Fruit fly (Drosophila melanogaster) whole organism, embryonic: ENCODE measurements around the gene CG3529.

Experiments used
- Ada2b ChIP-seq: fragments of 200-800 bp; sonication (Bioruptor generic); IDR thresholded peaks from 2 replicates; pipeline ENCODE4 v1.3.6; 2022; ENCODE audit warnings: missing biosample characterization, missing genetic modification characterization
- Aef1 ChIP-seq: fragments of 200-800 bp; sonication (Bioruptor generic); IDR thresholded peaks from 3 replicates; pipeline ENCODE4 v1.3.6; 2022; ENCODE audit warnings: missing biosample characterization, missing genetic modification characterization
- Atf6 ChIP-seq: fragments of 200-800 bp; sonication (Bioruptor generic); IDR thresholded peaks from 2 replicates; pipeline ENCODE4 v1.3.6; 2022; ENCODE audit warnings: missing biosample characterization, missing genetic modification characterization
- Awh ChIP-seq: fragments of 200-800 bp; sonication (Bioruptor generic); IDR thresholded peaks from 2 replicates; pipeline ENCODE4, ENCODE4 v1.3.6; 2022; ENCODE audit warnings: missing biosample characterization, missing genetic modification characterization
- CG11398 ChIP-seq: fragments of 200-800 bp; sonication (Bioruptor generic); optimal IDR thresholded peaks from 2 replicates; lab custom pipeline; 2016; ENCODE audit warnings: missing biosample characterization, missing genetic modification characterization
- CG13296 ChIP-seq: fragments of 200-800 bp; sonication (Bioruptor generic); optimal IDR thresholded peaks from 3 replicates; lab custom pipeline; 2018; ENCODE audit warnings: missing biosample characterization, mild to moderate bottlenecking, missing genetic modification characterization
- CG13775 ChIP-seq: fragments of 200-800 bp; sonication (Bioruptor generic); optimal IDR thresholded peaks from 3 replicates; lab custom pipeline; 2017; ENCODE audit warnings: missing biosample characterization, mild to moderate bottlenecking, missing genetic modification characterization
- CG15479 ChIP-seq: fragments of 200-800 bp; sonication (Bioruptor generic); optimal IDR thresholded peaks from 3 replicates; lab custom pipeline; 2019; ENCODE audit warnings: missing biosample characterization, mild to moderate bottlenecking, missing genetic modification characterization, moderate library complexity
- CG16863 ChIP-seq: fragments of 200-800 bp; sonication (Bioruptor generic); optimal IDR thresholded peaks from 3 replicates; lab custom pipeline; 2016; ENCODE audit warnings: missing biosample characterization, missing genetic modification characterization
- CG17186 ChIP-seq: fragments of 200-800 bp; sonication (Bioruptor generic); optimal IDR thresholded peaks from 3 replicates; lab custom pipeline; 2017; ENCODE audit warnings: missing biosample characterization, missing genetic modification reagents, missing genetic modification characterization
- CG17612 ChIP-seq: fragments of 200-800 bp; sonication (Bioruptor generic); IDR thresholded peaks from 2 replicates; pipeline ENCODE4 v1.3.6; 2022; ENCODE audit warnings: missing biosample characterization, missing genetic modification characterization
- CG1792 ChIP-seq: fragments of 200-800 bp; sonication (Bioruptor generic); optimal IDR thresholded peaks from 2 replicates; lab custom pipeline; 2016; ENCODE audit warnings: missing biosample characterization, missing genetic modification characterization
- CG30020 ChIP-seq: fragments of 200-800 bp; optimal IDR thresholded peaks from 2 replicates; lab custom pipeline; 2019; ENCODE audit warnings: missing biosample characterization, mild to moderate bottlenecking, missing genetic modification characterization, moderate library complexity
- CG4404 ChIP-seq: fragments of 200-800 bp; sonication (Bioruptor generic); IDR thresholded peaks from 2 replicates; pipeline ENCODE4 v1.3.6; 2022; ENCODE audit warnings: missing biosample characterization, missing genetic modification characterization
- CG4424 ChIP-seq: fragments of 200-800 bp; sonication (Bioruptor generic); optimal IDR thresholded peaks from 3 replicates; lab custom pipeline; 2016; ENCODE audit warnings: missing biosample characterization, missing genetic modification characterization
- CG6254 ChIP-seq: fragments of 200-800 bp; sonication (Bioruptor generic); optimal IDR thresholded peaks from 3 replicates; lab custom pipeline; 2017; ENCODE audit warnings: mild to moderate bottlenecking, missing biosample characterization, missing genetic modification reagents, missing genetic modification characterization
- CG7357 ChIP-seq: fragments of 200-800 bp; sonication (Bioruptor generic); IDR thresholded peaks from 3 replicates; pipeline ENCODE4 v1.3.6; 2022; ENCODE audit warnings: missing biosample characterization, missing genetic modification characterization
- CHES-1-like ChIP-seq: fragments of 200-800 bp; sonication (Bioruptor generic); optimal IDR thresholded peaks from 2 replicates; lab custom pipeline; 2016; ENCODE audit warnings: missing biosample characterization, missing genetic modification characterization
- Camta ChIP-seq: fragments of 200-800 bp; sonication (Bioruptor generic); optimal IDR thresholded peaks from 2 replicates; lab custom pipeline; 2016; ENCODE audit warnings: missing biosample characterization, missing genetic modification characterization
- Dll ChIP-seq: fragments of 200-800 bp; sonication (Bioruptor generic); IDR thresholded peaks from 4 replicates; pipeline ENCODE4 v1.3.6; 2022; ENCODE audit warnings: missing biosample characterization, missing genetic modification characterization; ENCODE audit not compliant: partially characterized antibody
- Ets65A ChIP-seq: fragments of 200-800 bp; sonication (Bioruptor generic); peaks from one replicate; lab custom pipeline; 2016; ENCODE audit warnings: missing biosample characterization, missing genetic modification characterization
- Fer2 ChIP-seq: fragments of 200-800 bp; sonication (Bioruptor generic); optimal IDR thresholded peaks from 2 replicates; lab custom pipeline; 2018; ENCODE audit warnings: missing biosample characterization, mild to moderate bottlenecking, missing genetic modification characterization, moderate library complexity
- Hey ChIP-seq: fragments of 200-800 bp; sonication (Bioruptor generic); optimal IDR thresholded peaks from 3 replicates; lab custom pipeline; 2018; ENCODE audit warnings: missing biosample characterization, mild to moderate bottlenecking, missing genetic modification characterization
- Hr51 ChIP-seq, 2 experiments: fragments of 200-800 bp; sonication (Bioruptor generic); optimal IDR thresholded peaks; 2 replicates in 1 of 2; 3 replicates in 1 of 2; lab custom pipeline; 2016 to 2018; ENCODE audit warnings: missing biosample characterization in 2 of 2, missing genetic modification characterization in 2 of 2, mild to moderate bottlenecking in 1 of 2, moderate library complexity in 1 of 2
- MBD-R2 ChIP-seq: fragments of 200-800 bp; sonication (Bioruptor generic); IDR thresholded peaks from 2 replicates; pipeline ENCODE4 v1.3.6; 2022; ENCODE audit warnings: missing biosample characterization, missing genetic modification characterization
- MESR4 ChIP-seq: fragments of 200-800 bp; sonication (Bioruptor generic); optimal IDR thresholded peaks from 2 replicates; lab custom pipeline; 2018; ENCODE audit warnings: missing biosample characterization, mild to moderate bottlenecking, missing genetic modification characterization, moderate library complexity
- Ravus ChIP-seq: fragments of 200-800 bp; sonication (Bioruptor generic); IDR thresholded peaks from 2 replicates; pipeline ENCODE4 v1.3.6; 2022; ENCODE audit warnings: missing biosample characterization, missing genetic modification characterization
- Scr ChIP-seq: fragments of 200-800 bp; sonication (Bioruptor generic); IDR thresholded peaks from 2 replicates; pipeline ENCODE4 v1.3.6; 2022; ENCODE audit warnings: missing biosample characterization, missing genetic modification characterization; ENCODE audit not compliant: partially characterized antibody
- ab ChIP-seq: fragments of 200-800 bp; sonication (Bioruptor generic); optimal IDR thresholded peaks from 2 replicates; lab custom pipeline; 2016; ENCODE audit warnings: missing biosample characterization, missing genetic modification characterization
- chinmo ChIP-seq: fragments of 200-800 bp; sonication (Bioruptor generic); IDR thresholded peaks from 4 replicates; pipeline ENCODE4 v1.3.6; 2022; ENCODE audit warnings: missing biosample characterization, missing genetic modification characterization; ENCODE audit not compliant: partially characterized antibody
- chm ChIP-seq: fragments of 200-800 bp; sonication (Bioruptor generic); IDR thresholded peaks from 2 replicates; pipeline ENCODE4 v1.3.6; 2022; ENCODE audit warnings: missing biosample characterization, missing genetic modification characterization
- dati ChIP-seq: fragments of 200-800 bp; sonication (Bioruptor generic); IDR thresholded peaks from 2 replicates; pipeline ENCODE4 v1.3.6; 2022; ENCODE audit warnings: missing biosample characterization, missing genetic modification characterization
- eyg ChIP-seq: fragments of 200-800 bp; sonication (Bioruptor generic); optimal IDR thresholded peaks from 3 replicates; lab custom pipeline; 2016; ENCODE audit warnings: missing biosample characterization, missing genetic modification characterization
- gt ChIP-seq: fragments of 200-800 bp; sonication (Bioruptor generic); IDR thresholded peaks from 2 replicates; pipeline ENCODE4 v1.3.6; 2022; ENCODE audit warnings: missing biosample characterization, missing genetic modification characterization
- ham ChIP-seq: fragments of 200-800 bp; sonication (Bioruptor generic); IDR thresholded peaks from 2 replicates; pipeline ENCODE4 v1.3.6; 2022; ENCODE audit warnings: missing biosample characterization, missing genetic modification characterization
- hth ChIP-seq: fragments of >200 bp; optimal IDR thresholded peaks from 2 replicates; lab custom pipeline; 2017; ENCODE audit warnings: inconsistent platforms
- ind ChIP-seq: fragments of 200-800 bp; sonication (Bioruptor generic); optimal IDR thresholded peaks from 3 replicates; lab custom pipeline; 2016; ENCODE audit warnings: missing biosample characterization, missing genetic modification characterization
- kay ChIP-seq: fragments of 200-800 bp; sonication (Bioruptor generic); optimal IDR thresholded peaks from 2 replicates; lab custom pipeline; 2016; ENCODE audit warnings: missing biosample characterization, missing genetic modification characterization
- lilli ChIP-seq: fragments of 200-800 bp; sonication (Bioruptor generic); optimal IDR thresholded peaks from 3 replicates; lab custom pipeline; 2016; ENCODE audit warnings: missing biosample characterization, missing genetic modification characterization
- luna ChIP-seq: fragments of 200-800 bp; sonication (Bioruptor generic); optimal IDR thresholded peaks from 2 replicates; lab custom pipeline; 2016; ENCODE audit warnings: missing biosample characterization, missing genetic modification characterization
- mirr ChIP-seq: fragments of 200-800 bp; sonication (Bioruptor generic); optimal IDR thresholded peaks from 3 replicates; lab custom pipeline; 2018; ENCODE audit warnings: missing biosample characterization, mild to moderate bottlenecking, missing genetic modification characterization
- nerfin-2 ChIP-seq: fragments of 200-800 bp; sonication (Bioruptor generic); IDR thresholded peaks from 2 replicates; pipeline ENCODE4 v1.3.6; 2022; ENCODE audit warnings: missing biosample characterization, missing genetic modification characterization; ENCODE audit not compliant: partially characterized antibody
- psq ChIP-seq: fragments of 200-800 bp; sonication (Bioruptor generic); optimal IDR thresholded peaks from 2 replicates; lab custom pipeline; 2017; ENCODE audit warnings: missing biosample characterization, missing genetic modification characterization
- run ChIP-seq: fragments of 200-800 bp; sonication (Bioruptor generic); optimal IDR thresholded peaks from 3 replicates; lab custom pipeline; 2018; ENCODE audit warnings: missing biosample characterization, mild to moderate bottlenecking, missing genetic modification characterization
- sc ChIP-seq, 3 experiments: fragments of >200 bp in 2 of 3; fragments of 200-800 bp in 1 of 3; sonication (Bioruptor generic) in 1 of 3; optimal IDR thresholded peaks; 2 replicates in 2 of 3; 3 replicates in 1 of 3; lab custom pipeline; 2017; ENCODE audit warnings: mild to moderate bottlenecking in 1 of 3, missing biosample characterization in 1 of 3, missing genetic modification characterization in 1 of 3, missing genetic modification reagents in 1 of 3
- sima ChIP-seq: fragments of 200-800 bp; sonication (Bioruptor generic); optimal IDR thresholded peaks from 2 replicates; lab custom pipeline; 2016; ENCODE audit warnings: missing biosample characterization, missing genetic modification characterization
- tio ChIP-seq: fragments of 200-800 bp; sonication (Bioruptor generic); optimal IDR thresholded peaks from 2 replicates; lab custom pipeline; 2017; ENCODE audit warnings: missing biosample characterization, missing genetic modification characterization, inconsistent platforms
- unpg ChIP-seq: fragments of 200-800 bp; sonication (Bioruptor generic); optimal IDR thresholded peaks from 3 replicates; lab custom pipeline; 2018; ENCODE audit warnings: missing biosample characterization, mild to moderate bottlenecking, missing genetic modification characterization, moderate library complexity
- zen2 ChIP-seq: fragments of 200-800 bp; sonication (Bioruptor generic); IDR thresholded peaks from 3 replicates; pipeline ENCODE4 v1.3.6; 2022; ENCODE audit warnings: missing biosample characterization, missing genetic modification characterization; ENCODE audit not compliant: partially characterized antibody
- zfh2 ChIP-seq: fragments of 200-800 bp; sonication (Bioruptor generic); optimal IDR thresholded peaks from 2 replicates; lab custom pipeline; 2016; ENCODE audit warnings: missing biosample characterization, missing genetic modification characterization

The CG3529 gene

dm6 chr3L:9426656-9427294, 19.9 kb upstream of the CG3529 start, which contains the start of the genes Atat and Shc (continued):
- TF ChIP-seq CG4424 (GFP tag; lab: Kevin White, UChicago) (peak; percentile 99), CG16863 (GFP tag; lab: Kevin White, UChicago) (peak; percentile 99), gt (GFP tag; lab: Robert Waterston, UW) (peak; percentile 99), Fer2 (peak; percentile 99), CG1792 (GFP tag; lab: Kevin White, UChicago) (peak; percentile 99), ind (GFP tag; lab: Kevin White, UChicago) (peak; percentile 100), psq (GFP tag; lab: Kevin White, UChicago) (peak; percentile 95), Ets65A (GFP tag; lab: Kevin White, UChicago) (peak; percentile 100), ab (GFP tag; lab: Kevin White, UChicago) (peak; percentile 99), ham (GFP tag; lab: Robert Waterston, UW) (peak; percentile 98), CG13296 (GFP tag; lab: Kevin White, UChicago) (peak; percentile 97), Hey (tag; lab: Kevin White, UChicago) (peak; percentile 95), mirr (GFP tag; lab: Kevin White, UChicago) (peak; percentile 98), zfh2 (GFP tag; lab: Kevin White, UChicago) (peak; percentile 100), Aef1 (peak; percentile 100), Ada2b (GFP tag; lab: Robert Waterston, UW) (peak; percentile 99), CG11398 (peak; percentile 99), hth (lab: Kevin White, UChicago) (no peak), CG4404 (GFP tag; lab: Robert Waterston, UW) (peak; percentile 100), Scr (GFP tag; lab: Robert Waterston, UW) (peak; percentile 93), CG17186 (GFP tag; lab: Kevin White, UChicago) (peak; percentile 95), Ravus (GFP tag; lab: Robert Waterston, UW) (peak; percentile 99), Hr51 (GFP tag; optimal IDR thresholded peaks at IDR 0.05; lab: Kevin White, UChicago) (peak; percentile 97 to 100), sc (optimal IDR thresholded peaks at IDR 0.05; lab: Kevin White, UChicago) (no peak), sc (GFP tag; optimal IDR thresholded peaks at IDR 0.05; lab: Kevin White, UChicago) (peak; percentile 96), CHES-1-like (GFP tag; lab: Kevin White, UChicago) (peak; percentile 100), CG17612 (GFP tag; lab: Robert Waterston, UW) (peak; percentile 99), unpg (GFP tag; lab: Kevin White, UChicago) (peak; percentile 98), Camta (peak; percentile 99), sima (GFP tag; lab: Kevin White, UChicago) (peak; percentile 98), luna (GFP tag; lab: Kevin White, UChicago) (peak; percentile 99), CG13775 (GFP tag; lab: Kevin White, UChicago) (peak; percentile 99), MESR4 (peak; percentile 69), kay (peak; percentile 99), eyg (GFP tag; lab: Kevin White, UChicago) (peak; percentile 99), CG30020 (tag; lab: Kevin White, UChicago) (peak; percentile 90), Awh (GFP tag; lab: Robert Waterston, UW) (peak; percentile 98), run (tag; lab: Kevin White, UChicago) (peak; percentile 94), lilli (GFP tag; lab: Kevin White, UChicago) (peak; percentile 100), chinmo (GFP tag; lab: Robert Waterston, UW) (peak; percentile 53; the same call in 2 of the 4 replicates), MBD-R2 (GFP tag; lab: Robert Waterston, UW) (peak; percentile 100), tio (GFP tag; lab: Kevin White, UChicago) (peak; percentile 99), CG15479 (GFP tag; lab: Kevin White, UChicago) (peak; percentile 12), CG6254 (GFP tag; lab: Kevin White, UChicago) (peak; percentile 90), Dll (peak; percentile 93), chm (peak; percentile 99), nerfin-2 (peak; percentile 77), CG7357 (GFP tag; lab: Robert Waterston, UW) (peak; percentile 98), zen2 (peak; percentile 77; the same call in 2 of the 3 replicates), dati (peak; percentile 96), Atf6 (GFP tag; lab: Robert Waterston, UW) (peak; percentile 99)
